Worm (Caenorhabditis elegans) whole organism, early embryonic: ENCODE data around the gene prmn-1.

Experiments
- F13C5.2 ChIP-seq: sonication (generic microtip); optimal IDR thresholded peaks from 2 replicates; lab custom pipeline; 2017; ENCODE audit warnings: mild to moderate bottlenecking, missing genetic modification characterization, inconsistent platforms, missing compliant biosample characterization
- ama-1 ChIP-seq: fragments of 150-350 bp; optimal IDR thresholded peaks from 2 replicates; lab custom pipeline; 2014
- ceh-13 ChIP-seq: fragments of 200-800 bp; sonication (Bioruptor generic); optimal IDR thresholded peaks from 2 replicates; lab custom pipeline; 2018; ENCODE audit warnings: mild to moderate bottlenecking, missing genetic modification characterization, missing compliant biosample characterization
- flt-1 ChIP-seq: fragments of 200-800 bp; sonication (Bioruptor generic); IDR thresholded peaks from 2 replicates; pipeline ENCODE4 v1.3.6; 2022; ENCODE audit warnings: missing genetic modification characterization, missing compliant biosample characterization
- hmbx-1 ChIP-seq: sonication (generic microtip); optimal IDR thresholded peaks from 2 replicates; lab custom pipeline; 2016; ENCODE audit warnings: mild to moderate bottlenecking, missing genetic modification characterization, missing compliant biosample characterization
- hmg-4 ChIP-seq: fragments of 200-800 bp; sonication (Bioruptor generic); optimal IDR thresholded peaks from 2 replicates; lab custom pipeline; 2018; ENCODE audit warnings: mild to moderate bottlenecking, missing genetic modification characterization, missing compliant biosample characterization
- hnd-1 ChIP-seq: sonication (generic microtip); optimal IDR thresholded peaks from 2 replicates; lab custom pipeline; 2016; ENCODE audit warnings: missing genetic modification characterization, missing compliant biosample characterization
- pes-1 ChIP-seq: fragments of 200-800 bp; sonication (Bioruptor generic); IDR thresholded peaks from 2 replicates; pipeline ENCODE4 v1.3.6; 2022; ENCODE audit warnings: missing genetic modification reagents, missing genetic modification characterization, missing compliant biosample characterization
- sea-1 ChIP-seq: fragments of 200-800 bp; sonication (Bioruptor generic); conservative IDR thresholded peaks from 2 replicates; pipeline ENCODE4 v1.3.6; 2022; ENCODE audit warnings: missing genetic modification characterization, missing compliant biosample characterization
- tbx-11 ChIP-seq: fragments of 200-800 bp; sonication (Bioruptor generic); IDR thresholded peaks from 2 replicates; pipeline ENCODE4 v1.3.6; 2022; ENCODE audit warnings: missing genetic modification characterization, missing compliant biosample characterization
- tbx-37 ChIP-seq: fragments of 200-800 bp; sonication (Bioruptor generic); conservative IDR thresholded peaks from 2 replicates; pipeline ENCODE4 v1.3.6; 2022; ENCODE audit warnings: missing genetic modification reagents, missing genetic modification characterization, missing compliant biosample characterization
- tra-4 ChIP-seq: sonication (generic microtip); optimal IDR thresholded peaks from 2 replicates; lab custom pipeline; 2017; ENCODE audit warnings: missing genetic modification characterization, missing compliant biosample characterization

DNA sequence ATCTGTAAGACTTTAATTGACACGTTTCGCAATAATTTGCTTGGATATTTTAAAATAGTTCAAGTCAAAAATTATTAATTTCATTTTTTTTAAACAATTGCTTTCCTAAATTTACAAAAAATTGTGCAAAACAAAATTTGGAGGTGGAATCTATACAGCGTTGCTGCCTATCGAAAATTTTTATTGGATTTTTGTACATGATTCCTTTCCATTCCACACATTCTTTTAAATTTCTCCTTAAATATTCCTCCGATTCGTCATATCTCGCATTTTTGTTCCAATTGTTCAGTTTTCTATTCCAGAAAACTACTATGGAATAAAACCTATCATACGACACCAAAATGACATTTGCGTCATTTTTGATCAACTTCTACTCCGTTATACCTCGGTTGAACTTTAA lies 16.5 kb upstream of the prmn-1 start, which contains the start of gene ttyh-1:
- TF ChIP-seq ceh-13 (GFP tag; lab: Kevin White, UChicago) = no peak
- TF ChIP-seq flt-1 (GFP tag; lab: Robert Waterston, UW) = no peak
- TF ChIP-seq hmbx-1 (tag; lab: Kevin White, UChicago) = no peak
- no peak for TF ChIP-seq hmg-4 (GFP tag; lab: Kevin White, UChicago)
- TF ChIP-seq tbx-11 (GFP tag; lab: Robert Waterston, UW) = no peak
- no peak for TF ChIP-seq ama-1 (lab: Kevin White, UChicago)
- TF ChIP-seq F13C5.2 (tag; lab: Kevin White, UChicago) = no peak
- no peak for TF ChIP-seq hnd-1 (tag; lab: Kevin White, UChicago)
- TF ChIP-seq pes-1 = no peak
- no peak for TF ChIP-seq tbx-37 (GFP tag; lab: Robert Waterston, UW)
- no peak for TF ChIP-seq sea-1 (GFP tag; lab: Robert Waterston, UW)
- no peak for TF ChIP-seq tra-4
